Worm (Caenorhabditis elegans): ENCODE data around the gene adt-1.

adt-1 gene

DNA sequence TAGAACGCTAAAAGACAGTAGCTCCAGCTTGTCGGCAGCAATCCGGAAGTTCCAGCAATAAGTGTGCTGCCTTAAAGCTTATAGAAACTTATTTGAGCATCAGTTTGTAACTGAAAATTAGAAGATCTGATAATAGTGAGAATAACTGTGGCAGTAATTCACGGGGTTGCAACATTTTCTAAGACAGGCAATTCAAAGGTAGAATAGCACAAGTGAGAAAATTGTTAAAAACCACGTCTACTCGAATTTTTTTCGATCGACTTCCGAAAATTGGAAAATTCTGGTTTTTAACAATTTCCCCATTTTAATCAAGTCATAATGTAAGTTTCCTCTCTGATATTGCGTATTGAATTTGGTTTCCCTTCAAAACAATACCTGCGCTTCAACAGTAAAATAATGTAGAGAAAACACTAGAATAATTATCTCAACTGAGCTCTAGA lies 14.5 kb downstream of the adt-1 start (continued):
- no peak for TF ChIP-seq F55B11.4 (tag; optimal IDR thresholded peaks at IDR 0.05; ENCODE audit: borderline replicate concordance, insufficient read depth)
- no peak for TF ChIP-seq hmg-20 (GFP tag; IDR thresholded peaks at IDR 0.05)

ce11 chrX:12700456-12700855 lies 21.8 kb downstream of the adt-1 start, which contains the start of gene nhr-26:
TSS of gene nhr-26 (minus strand) at chrX:12700465.
- no peak for TF ChIP-seq akir-1 (GFP tag; optimal IDR thresholded peaks at IDR 0.05)
- TF ChIP-seq sptf-2 (GFP tag; optimal IDR thresholded peaks at IDR 0.05), result no peak
- TF ChIP-seq Y95B8A.8 (GFP tag; IDR thresholded peaks at IDR 0.05), result no peak
- TF ChIP-seq ceh-91 (GFP tag; IDR thresholded peaks at IDR 0.05), result no peak
- TF ChIP-seq ets-4 (GFP tag; optimal IDR thresholded peaks at IDR 0.05), result no peak
- no peak for TF ChIP-seq ztf-26 (tag; optimal IDR thresholded peaks at IDR 0.05)
- TF ChIP-seq madf-8 (GFP tag; conservative IDR thresholded peaks at IDR 0.05), result no peak
- no peak for TF ChIP-seq dpl-1 (GFP tag; optimal IDR thresholded peaks at IDR 0.05)
- TF ChIP-seq attf-3 (GFP tag; conservative IDR thresholded peaks at IDR 0.05), result no peak
- TF ChIP-seq ceh-40 (GFP tag; IDR thresholded peaks at IDR 0.05), result no peak
- TF ChIP-seq ceh-100 (GFP tag; IDR thresholded peaks at IDR 0.05), result no peak
- no peak for TF ChIP-seq egl-44 (GFP tag; IDR thresholded peaks at IDR 0.05)
- no peak for TF ChIP-seq dox-1 (GFP tag; IDR thresholded peaks at IDR 0.05)
- no peak for TF ChIP-seq D2030.7 (GFP tag; IDR thresholded peaks at IDR 0.05)
- TF ChIP-seq ccch-3 (GFP tag; optimal IDR thresholded peaks at IDR 0.05), result no peak
- TF ChIP-seq ztf-25 (GFP tag; IDR thresholded peaks at IDR 0.05), result no peak
- no peak for TF ChIP-seq attf-5 (GFP tag; optimal IDR thresholded peaks at IDR 0.05)
- no peak for TF ChIP-seq F57C9.4 (tag; optimal IDR thresholded peaks at IDR 0.05)
- no peak for TF ChIP-seq aptf-2 (GFP tag; conservative IDR thresholded peaks at IDR 0.05)
- no peak for TF ChIP-seq F49E8.2 (tag; optimal IDR thresholded peaks at IDR 0.05; ENCODE audit: insufficient read depth)

DNA sequence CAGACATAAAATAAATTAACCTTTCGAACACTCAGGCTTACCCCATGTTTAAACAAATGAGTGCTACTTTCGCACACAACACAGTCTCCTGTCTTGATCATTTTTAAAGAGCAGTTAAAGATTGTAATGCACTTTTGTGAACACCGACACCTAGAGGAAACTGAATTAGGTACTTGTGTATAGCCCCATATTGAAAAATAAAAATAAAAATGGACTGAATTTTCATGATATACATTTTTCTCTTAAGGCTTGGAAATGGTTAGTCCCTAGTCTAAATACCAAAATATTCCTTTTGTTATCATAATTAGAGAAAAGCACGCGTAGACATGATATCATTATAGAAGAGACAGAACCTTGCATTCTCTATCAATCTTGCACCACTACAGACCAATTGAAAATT lies 23.3 kb downstream of the adt-1 start, which contains the start of gene nhr-214:
Gene nhr-214, minus strand, starts transcription at position 101 of the 400 bp plus-strand sequence.
- TF ChIP-seq attf-5 (GFP tag; optimal IDR thresholded peaks at IDR 0.05), result no peak
- TF ChIP-seq Y56A3A.18 (GFP tag; IDR thresholded peaks at IDR 0.05), result no peak
- no peak for TF ChIP-seq ztf-3 (GFP tag; optimal IDR thresholded peaks at IDR 0.05)
- TF ChIP-seq rec-8 (tag; optimal IDR thresholded peaks at IDR 0.05), result no peak
- no peak for TF ChIP-seq B0261.1 (tag; optimal IDR thresholded peaks at IDR 0.05)
- TF ChIP-seq ets-4 (GFP tag; optimal IDR thresholded peaks at IDR 0.05), result no peak
- TF ChIP-seq F33H1.4 (GFP tag; IDR thresholded peaks at IDR 0.05), result no peak

DNA sequence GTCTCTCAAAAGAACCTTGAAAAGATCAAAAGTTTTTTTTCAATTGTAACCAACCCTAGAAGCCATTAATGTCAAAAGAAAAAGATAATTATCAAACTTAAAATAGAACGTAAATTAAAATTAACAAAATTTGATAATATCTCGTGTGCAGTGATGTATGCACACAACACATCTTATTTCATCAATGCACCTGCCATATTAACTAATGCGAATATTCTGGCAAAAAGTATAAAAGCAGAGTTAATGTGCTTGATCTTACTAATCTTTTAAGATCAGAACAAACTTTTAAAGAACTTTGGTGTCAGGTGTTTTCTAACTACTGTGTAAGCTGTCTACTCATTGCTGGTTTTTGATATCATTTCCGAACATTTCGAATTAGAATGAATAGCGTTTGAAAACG lies 24.1 kb downstream of the adt-1 start:
- TF ChIP-seq ceh-100 (GFP tag; IDR thresholded peaks at IDR 0.05) (no peak), aptf-3 (GFP tag; IDR thresholded peaks at IDR 0.05) (no peak), dpff-1 (tag; optimal IDR thresholded peaks at IDR 0.05) (no peak), nhr-179 (tag; optimal IDR thresholded peaks at IDR 0.05) (no peak), mxl-1 (tag; optimal IDR thresholded peaks at IDR 0.05) (no peak), Y79H2A.3 (GFP tag; conservative IDR thresholded peaks at IDR 0.05) (no peak), F22D6.2 (tag; optimal IDR thresholded peaks at IDR 0.05) (no peak), ZK185.1 (tag; optimal IDR thresholded peaks at IDR 0.05; ENCODE audit: poor library complexity, severe bottlenecking) (no peak), nhr-120 (GFP tag; IDR thresholded peaks at IDR 0.05) (no peak), C17E4.6 (GFP tag; IDR thresholded peaks at IDR 0.05) (no peak), lsy-27 (tag; optimal IDR thresholded peaks at IDR 0.05; ENCODE audit: borderline replicate concordance, insufficient read depth) (no peak), tbx-9 (tag; optimal IDR thresholded peaks at IDR 0.05; ENCODE audit: borderline replicate concordance) (no peak), ceh-27 (GFP tag; optimal IDR thresholded peaks at IDR 0.05) (no peak), D2030.7 (GFP tag; IDR thresholded peaks at IDR 0.05) (no peak), lag-1 (GFP tag; IDR thresholded peaks at IDR 0.05) (no peak), ets-4 (GFP tag; optimal IDR thresholded peaks at IDR 0.05) (no peak), sdz-38 (tag; optimal IDR thresholded peaks at IDR 0.05) (no peak), nfyb-1 (GFP tag; IDR thresholded peaks at IDR 0.05) (no peak)
